Fruit fly (Drosophila melanogaster) whole organism, embryonic: ENCODE measurements around the gene Prx5.

Experiments
- BEAF-32 ChIP-seq: fragments of 200-800 bp; sonication (Bioruptor generic); optimal IDR thresholded peaks from 3 replicates; lab custom pipeline; 2017; ENCODE audit warnings: missing biosample characterization, missing genetic modification characterization, mild to moderate bottlenecking, moderate library complexity, missing genetic modification reagents
- Bdp1 ChIP-seq: fragments of 200-800 bp; sonication (Bioruptor generic); optimal IDR thresholded peaks from 3 replicates; lab custom pipeline; 2016; ENCODE audit warnings: missing biosample characterization, missing genetic modification characterization
- BtbVII ChIP-seq: fragments of 200-800 bp; sonication (Bioruptor generic); optimal IDR thresholded peaks from 3 replicates; lab custom pipeline; 2017; ENCODE audit warnings: missing biosample characterization, mild to moderate bottlenecking, missing genetic modification characterization
- CG10431 ChIP-seq: fragments of 200-800 bp; sonication (Bioruptor generic); optimal IDR thresholded peaks from 3 replicates; lab custom pipeline; 2018; ENCODE audit warnings: missing biosample characterization, mild to moderate bottlenecking, missing genetic modification characterization
- CG11560 ChIP-seq: fragments of 200-800 bp; sonication (Bioruptor generic); IDR thresholded peaks from 3 replicates; pipeline ENCODE4 v1.3.6; 2022; ENCODE audit warnings: missing biosample characterization, missing genetic modification characterization
- CG12236 ChIP-seq: fragments of 200-800 bp; sonication (Bioruptor generic); optimal IDR thresholded peaks from 2 replicates; lab custom pipeline; 2016; ENCODE audit warnings: missing biosample characterization, missing genetic modification characterization
- CG13296 ChIP-seq: fragments of 200-800 bp; sonication (Bioruptor generic); optimal IDR thresholded peaks from 3 replicates; lab custom pipeline; 2018; ENCODE audit warnings: missing biosample characterization, mild to moderate bottlenecking, missing genetic modification characterization
- CG13624 ChIP-seq: fragments of 200-800 bp; sonication (Bioruptor generic); optimal IDR thresholded peaks from 2 replicates; lab custom pipeline; 2016; ENCODE audit warnings: missing biosample characterization, missing genetic modification characterization
- CG14965 ChIP-seq: fragments of 200-800 bp; sonication (Bioruptor generic); optimal IDR thresholded peaks from 2 replicates; lab custom pipeline; 2016; ENCODE audit warnings: missing biosample characterization, missing genetic modification characterization, borderline replicate concordance
- CG15073 ChIP-seq: fragments of 200-800 bp; sonication (Bioruptor generic); optimal IDR thresholded peaks from 2 replicates; lab custom pipeline; 2016; ENCODE audit warnings: missing biosample characterization, missing genetic modification characterization
- CG15601 ChIP-seq: fragments of 200-800 bp; sonication (Bioruptor generic); optimal IDR thresholded peaks from 3 replicates; lab custom pipeline; 2019; ENCODE audit warnings: missing biosample characterization, mild to moderate bottlenecking, missing genetic modification characterization, moderate library complexity
- CG1602 ChIP-seq: fragments of 200-800 bp; sonication (Bioruptor generic); optimal IDR thresholded peaks from 3 replicates; lab custom pipeline; 2016; ENCODE audit warnings: missing biosample characterization, missing genetic modification characterization
- CG17186 ChIP-seq: fragments of 200-800 bp; sonication (Bioruptor generic); optimal IDR thresholded peaks from 3 replicates; lab custom pipeline; 2017; ENCODE audit warnings: missing biosample characterization, missing genetic modification reagents, missing genetic modification characterization
- CG2678 ChIP-seq: fragments of 200-800 bp; sonication (Bioruptor generic); optimal IDR thresholded peaks from 3 replicates; lab custom pipeline; 2019; ENCODE audit warnings: missing biosample characterization, mild to moderate bottlenecking, missing genetic modification characterization, moderate library complexity
- CG30431 ChIP-seq: fragments of 200-800 bp; sonication (Bioruptor generic); optimal IDR thresholded peaks from 2 replicates; lab custom pipeline; 2017; ENCODE audit warnings: missing biosample characterization, missing genetic modification characterization
- CG32772 ChIP-seq: fragments of 200-800 bp; sonication (Bioruptor generic); IDR thresholded peaks from 2 replicates; pipeline ENCODE4 v1.3.6; 2022; ENCODE audit warnings: missing biosample characterization, missing genetic modification characterization
- CG4854 ChIP-seq: fragments of 200-800 bp; sonication (Bioruptor generic); optimal IDR thresholded peaks from 2 replicates; lab custom pipeline; 2016; ENCODE audit warnings: missing biosample characterization, missing genetic modification characterization, inconsistent platforms
- CG6813 ChIP-seq: fragments of 200-800 bp; sonication (Bioruptor generic); optimal IDR thresholded peaks from 2 replicates; lab custom pipeline; 2017; ENCODE audit warnings: missing biosample characterization, missing genetic modification characterization, mild to moderate bottlenecking, moderate library complexity, missing genetic modification reagents
- CG7556 ChIP-seq: fragments of 200-800 bp; sonication (Bioruptor generic); optimal IDR thresholded peaks from 2 replicates; lab custom pipeline; 2017; ENCODE audit warnings: missing biosample characterization, mild to moderate bottlenecking, missing genetic modification characterization
- CG7963 ChIP-seq: fragments of 200-800 bp; sonication (Bioruptor generic); IDR thresholded peaks from 3 replicates; pipeline ENCODE4 v1.3.6; 2022; ENCODE audit warnings: missing biosample characterization, missing genetic modification characterization; ENCODE audit not compliant: partially characterized antibody
- CG9797 ChIP-seq: fragments of 200-800 bp; sonication (Bioruptor generic); optimal IDR thresholded peaks from 3 replicates; lab custom pipeline; 2018; ENCODE audit warnings: missing biosample characterization, mild to moderate bottlenecking, missing genetic modification characterization
- CG9817 ChIP-seq: fragments of 200-800 bp; sonication (Bioruptor generic); optimal IDR thresholded peaks from 2 replicates; lab custom pipeline; 2018; ENCODE audit warnings: missing biosample characterization, mild to moderate bottlenecking, missing genetic modification characterization, moderate library complexity
- D ChIP-seq, 2 experiments: fragments of 200-800 bp in 1 of 2; fragments of >200 bp in 1 of 2; sonication (Bioruptor generic) in 1 of 2; optimal IDR thresholded peaks; 2 replicates in 1 of 2; 3 replicates in 1 of 2; lab custom pipeline; 2017; ENCODE audit warnings: mild to moderate bottlenecking in 1 of 2, missing biosample characterization in 1 of 2, missing genetic modification characterization in 1 of 2, missing genetic modification reagents in 1 of 2
- Dfd ChIP-seq, 2 experiments: fragments of >200 bp; optimal IDR thresholded peaks; 2 replicates each; lab custom pipeline; 2017; ENCODE audit warnings: missing biosample characterization in 2 of 2, missing genetic modification characterization in 2 of 2
- Dp ChIP-seq: fragments of 200-800 bp; sonication (Bioruptor generic); optimal IDR thresholded peaks from 2 replicates; lab custom pipeline; 2018; ENCODE audit warnings: missing biosample characterization, mild to moderate bottlenecking, missing genetic modification characterization, moderate library complexity
- Eip74EF ChIP-seq, 2 experiments: fragments of 200-800 bp in 1 of 2; fragments of >200 bp in 1 of 2; sonication (Bioruptor generic) in 1 of 2; optimal IDR thresholded peaks; 2 replicates each; lab custom pipeline; 2017 to 2019; ENCODE audit warnings: missing biosample characterization in 2 of 2, missing genetic modification characterization in 2 of 2, mild to moderate bottlenecking in 1 of 2, moderate library complexity in 1 of 2
- Ets65A ChIP-seq: fragments of 200-800 bp; sonication (Bioruptor generic); peaks from one replicate; lab custom pipeline; 2016; ENCODE audit warnings: missing biosample characterization, missing genetic modification characterization
- HmgD ChIP-seq: fragments of 200-800 bp; sonication (Bioruptor generic); optimal IDR thresholded peaks from 3 replicates; lab custom pipeline; 2016; ENCODE audit warnings: missing biosample characterization, missing genetic modification characterization
- Hmr ChIP-seq: fragments of 200-800 bp; sonication (Bioruptor generic); optimal IDR thresholded peaks from 3 replicates; lab custom pipeline; 2017; ENCODE audit warnings: mild to moderate bottlenecking, missing biosample characterization, missing genetic modification reagents, missing genetic modification characterization
- Hr78 ChIP-seq, 2 experiments: fragments of 200-800 bp in 1 of 2; fragments of >200 bp in 1 of 2; sonication (Bioruptor generic) in 1 of 2; optimal IDR thresholded peaks; 2 replicates each; lab custom pipeline; 2017 to 2019; ENCODE audit warnings: missing biosample characterization in 2 of 2, missing genetic modification characterization in 2 of 2, mild to moderate bottlenecking in 1 of 2, moderate library complexity in 1 of 2
- ac ChIP-seq: fragments of 200-800 bp; sonication (Bioruptor generic); optimal IDR thresholded peaks from 3 replicates; lab custom pipeline; 2017; ENCODE audit warnings: missing biosample characterization, mild to moderate bottlenecking, missing genetic modification characterization
- bbx ChIP-seq: fragments of 200-800 bp; sonication (Bioruptor generic); IDR thresholded peaks from 2 replicates; pipeline ENCODE4 v1.3.6; 2022; ENCODE audit warnings: missing biosample characterization, missing genetic modification characterization; ENCODE audit not compliant: partially characterized antibody
- dan ChIP-seq: fragments of 200-800 bp; sonication (Bioruptor generic); IDR thresholded peaks from 2 replicates; pipeline ENCODE4 v1.3.6; 2022; ENCODE audit warnings: missing biosample characterization, missing genetic modification characterization
- en ChIP-seq: fragments of 200-800 bp; sonication (Bioruptor generic); optimal IDR thresholded peaks from 2 replicates; lab custom pipeline; 2016; ENCODE audit warnings: missing biosample characterization, missing genetic modification characterization
- esg ChIP-seq: fragments of 200-800 bp; sonication (Bioruptor generic); conservative IDR thresholded peaks from 2 replicates; pipeline ENCODE4 v1.3.6; 2022; ENCODE audit warnings: missing biosample characterization, missing genetic modification characterization
- ewg ChIP-seq: fragments of 200-800 bp; sonication (Bioruptor generic); optimal IDR thresholded peaks from 3 replicates; lab custom pipeline; 2017; ENCODE audit warnings: mild to moderate bottlenecking, missing biosample characterization, missing genetic modification reagents, missing genetic modification characterization
- gcm ChIP-seq: fragments of 200-800 bp; sonication (Bioruptor generic); optimal IDR thresholded peaks from 2 replicates; lab custom pipeline; 2019; ENCODE audit warnings: missing biosample characterization, mild to moderate bottlenecking, missing genetic modification characterization, moderate library complexity
- her ChIP-seq: fragments of 200-800 bp; sonication (Bioruptor generic); optimal IDR thresholded peaks from 2 replicates; lab custom pipeline; 2016; ENCODE audit warnings: missing biosample characterization, missing genetic modification characterization
- kah ChIP-seq: fragments of 200-800 bp; sonication (Bioruptor generic); optimal IDR thresholded peaks from 2 replicates; lab custom pipeline; 2018; ENCODE audit warnings: missing biosample characterization, mild to moderate bottlenecking, missing genetic modification characterization
- mld ChIP-seq: fragments of 200-800 bp; sonication (Bioruptor generic); IDR thresholded peaks from 3 replicates; pipeline ENCODE4 v1.3.6; 2022; ENCODE audit warnings: missing biosample characterization, missing genetic modification characterization; ENCODE audit not compliant: partially characterized antibody
- ranshi ChIP-seq: fragments of 200-800 bp; sonication (Bioruptor generic); IDR thresholded peaks from 2 replicates; pipeline ENCODE4 v1.3.6; 2022; ENCODE audit warnings: missing biosample characterization, missing genetic modification characterization
- repo ChIP-seq: fragments of 200-800 bp; sonication (Bioruptor generic); optimal IDR thresholded peaks from 2 replicates; lab custom pipeline; 2016; ENCODE audit warnings: missing biosample characterization, missing genetic modification characterization
- sd ChIP-seq: fragments of 200-800 bp; sonication (Bioruptor generic); optimal IDR thresholded peaks from 3 replicates; lab custom pipeline; 2018; ENCODE audit warnings: missing biosample characterization, mild to moderate bottlenecking, missing genetic modification characterization, moderate library complexity
- sima ChIP-seq: fragments of 200-800 bp; sonication (Bioruptor generic); optimal IDR thresholded peaks from 2 replicates; lab custom pipeline; 2016; ENCODE audit warnings: missing biosample characterization, missing genetic modification characterization
- stwl ChIP-seq: fragments of 200-800 bp; sonication (Bioruptor generic); optimal IDR thresholded peaks from 3 replicates; lab custom pipeline; 2018; ENCODE audit warnings: missing biosample characterization, mild to moderate bottlenecking, missing genetic modification characterization, moderate library complexity
- sug ChIP-seq: fragments of 200-800 bp; optimal IDR thresholded peaks from 2 replicates; lab custom pipeline; 2019; ENCODE audit warnings: missing biosample characterization, mild to moderate bottlenecking, missing genetic modification characterization, moderate library complexity
- usp ChIP-seq: fragments of >200 bp; optimal IDR thresholded peaks from 2 replicates; lab custom pipeline; 2017; ENCODE audit warnings: missing biosample characterization, missing genetic modification characterization
- wdn ChIP-seq: fragments of 200-800 bp; sonication (Bioruptor generic); IDR thresholded peaks from 2 replicates; pipeline ENCODE4 v1.3.6; 2022; ENCODE audit warnings: missing biosample characterization, missing genetic modification characterization
- wor ChIP-seq: fragments of 200-800 bp; sonication (Bioruptor generic); IDR thresholded peaks from 2 replicates; pipeline ENCODE4 v1.3.6; 2022; ENCODE audit warnings: missing biosample characterization, missing genetic modification characterization

Gene Prx5

DNA sequence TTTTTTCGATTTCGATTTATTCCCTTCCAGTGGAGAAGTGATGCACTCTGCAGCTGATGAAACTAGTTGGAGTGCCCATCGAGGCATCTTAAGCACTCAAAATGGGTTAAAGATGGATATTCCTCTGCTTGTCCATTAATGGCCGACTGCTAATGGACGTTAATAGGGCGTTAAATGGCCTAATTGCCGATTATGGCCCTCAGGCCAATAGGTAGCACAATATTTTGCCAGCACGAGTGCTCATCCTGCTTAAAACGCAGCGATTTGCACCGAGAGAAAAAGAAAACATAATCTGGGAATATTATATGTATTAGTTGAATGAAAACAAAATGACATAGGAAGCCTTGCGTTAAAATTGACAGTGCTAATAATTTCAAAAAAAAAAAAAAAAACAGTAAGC lies 41.4 kb upstream of the Prx5 start, which contains the start of gene CG44158:
Gene CG44158 (plus strand): TSS at position 301 of the 400 bp plus-strand sequence.
- no peak for TF ChIP-seq usp
- TF ChIP-seq Ets65A (GFP tag; lab: Kevin White, UChicago) = peak; percentile 59
- TF ChIP-seq bbx (GFP tag; lab: Robert Waterston, UW) = no peak

DNA sequence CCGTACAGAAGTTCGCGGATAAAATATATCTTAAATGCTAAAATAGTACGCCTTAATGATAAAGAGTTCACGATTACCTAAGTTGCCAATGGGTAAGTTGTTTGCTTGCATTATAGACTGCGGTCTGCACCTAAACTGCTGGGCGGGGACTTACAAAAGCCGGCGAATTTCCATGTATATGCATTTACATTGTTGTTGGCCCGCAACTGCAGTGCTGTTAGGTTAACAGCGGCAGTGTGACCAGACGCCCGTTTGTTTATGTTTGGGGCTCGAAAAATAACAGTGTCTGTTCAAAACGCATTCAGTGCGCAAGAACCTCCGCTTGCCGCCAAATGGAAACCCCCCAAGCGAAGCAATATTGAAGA lies 32.8 kb upstream of the Prx5 start:
- TF ChIP-seq CG7963 (GFP tag; lab: Robert Waterston, UW) (no peak), CG2678 (no peak), sima (GFP tag; lab: Kevin White, UChicago) (no peak), ranshi (GFP tag; lab: Robert Waterston, UW) (no peak), CG9817 (tag; lab: Kevin White, UChicago) (no peak), Bdp1 (GFP tag; lab: Kevin White, UChicago) (no peak), CG17186 (GFP tag; lab: Kevin White, UChicago) (peak; percentile 37), Dp (GFP tag; lab: Kevin White, UChicago) (peak; percentile 60), CG14965 (GFP tag; lab: Kevin White, UChicago) (no peak), CG4854 (GFP tag; lab: Kevin White, UChicago) (no peak), CG7556 (no peak), CG1602 (GFP tag; lab: Kevin White, UChicago) (no peak), CG15073 (GFP tag; lab: Kevin White, UChicago) (no peak), CG6813 (GFP tag; lab: Kevin White, UChicago) (no peak), CG13624 (GFP tag; lab: Kevin White, UChicago) (no peak), CG32772 (GFP tag; lab: Robert Waterston, UW) (no peak), CG30431 (GFP tag; lab: Kevin White, UChicago) (no peak), CG15601 (tag; lab: Kevin White, UChicago) (peak; percentile 43), esg (GFP tag; lab: Robert Waterston, UW) (no peak), BtbVII (no peak), dan (no peak), repo (no peak), wor (no peak), CG10431 (peak; percentile 100), mld (GFP tag; lab: Robert Waterston, UW) (no peak), BEAF-32 (GFP tag; lab: Kevin White, UChicago) (peak; percentile 27), ac (no peak), CG12236 (no peak), ewg (GFP tag; lab: Kevin White, UChicago) (peak; percentile 69), CG13296 (GFP tag; lab: Kevin White, UChicago) (no peak), her (no peak), CG9797 (GFP tag; lab: Kevin White, UChicago) (peak; percentile 45), stwl (peak; percentile 84), sd (tag; lab: Kevin White, UChicago) (no peak), Hmr (GFP tag; lab: Kevin White, UChicago) (no peak), CG11560 (tag; lab: Robert Waterston, UW) (no peak), wdn (no peak), D (optimal IDR thresholded peaks at IDR 0.05; lab: Kevin White, UChicago) (peak; percentile 6), D (GFP tag; optimal IDR thresholded peaks at IDR 0.05; lab: Kevin White, UChicago) (no peak), gcm (GFP tag; lab: Kevin White, UChicago) (no peak), HmgD (GFP tag; lab: Kevin White, UChicago) (no peak), kah (GFP tag; lab: Kevin White, UChicago) (no peak), Dfd (GFP tag; optimal IDR thresholded peaks at IDR 0.05; lab: Kevin White, UChicago) (no peak), Hr78 (GFP tag; optimal IDR thresholded peaks at IDR 0.05; lab: Kevin White, UChicago) (no peak), en (no peak), sug (tag; lab: Kevin White, UChicago) (no peak), Eip74EF (GFP tag; optimal IDR thresholded peaks at IDR 0.05; lab: Kevin White, UChicago) (no peak)
